Worm (Caenorhabditis elegans): Measurements from ENCODE around the gene F42A9.11.
A peak's percentile ranks its signal among the peaks of the same experiment; 100 is the strongest.

F42A9.11 gene

DNA sequence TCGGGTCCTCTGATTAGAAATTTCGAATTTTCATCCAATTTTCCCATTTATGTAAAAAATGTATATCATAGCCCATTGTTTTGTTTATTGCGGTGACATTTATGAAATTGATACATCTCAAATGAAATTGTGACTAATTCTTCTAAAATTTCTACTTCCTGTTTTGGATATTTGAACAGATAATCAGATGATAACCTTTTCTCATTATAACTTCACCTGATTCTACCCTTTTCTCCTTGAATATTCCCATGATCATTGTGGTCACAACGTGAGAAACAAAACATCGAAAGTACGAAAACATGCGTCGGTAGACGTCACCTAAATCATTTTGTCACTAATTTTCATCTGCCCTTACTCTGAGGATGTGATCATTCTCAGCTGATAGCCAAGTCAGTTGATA, 2.8 kb downstream of the F42A9.11 start:
- TF ChIP-seq fkh-8 (tag; optimal IDR thresholded peaks at IDR 0.05): peak; percentile 16
- peak; percentile 70 for TF ChIP-seq ceh-8 (GFP tag; optimal IDR thresholded peaks at IDR 0.05)
- no peak for TF ChIP-seq hlh-17 (GFP tag; optimal IDR thresholded peaks at IDR 0.05; ENCODE audit: borderline replicate concordance)
- TF ChIP-seq dsc-1 (tag; optimal IDR thresholded peaks at IDR 0.05): peak; percentile 54
- peak; percentile 13 for TF ChIP-seq nhr-11 (tag; optimal IDR thresholded peaks at IDR 0.05)
- no peak for TF ChIP-seq mab-9 (GFP tag; IDR thresholded peaks at IDR 0.05)
- TF ChIP-seq nhr-71 (tag; optimal IDR thresholded peaks at IDR 0.05): peak; percentile 43

DNA sequence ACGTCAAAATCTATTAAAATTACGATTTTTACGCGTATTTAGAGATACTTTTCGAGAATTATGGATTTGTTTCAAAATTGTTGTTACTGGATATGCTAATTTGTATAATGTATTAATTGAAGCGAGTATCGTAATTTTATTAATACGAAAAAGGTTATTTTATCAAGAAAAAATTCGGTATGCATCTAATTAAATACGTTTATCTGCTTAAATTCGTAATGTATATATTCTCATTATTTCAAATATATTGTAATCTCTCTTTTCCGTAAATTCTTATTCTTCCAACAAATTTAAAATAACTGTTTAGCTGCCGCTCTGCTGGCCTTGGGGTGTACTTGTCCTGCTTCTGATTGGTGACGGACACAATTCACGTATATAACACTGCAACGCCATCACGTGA, 3.6 kb downstream of the F42A9.11 start, which contains the start of gene dgk-4:
TSS of gene dgk-4 (plus strand) at position 301 of the 400 bp plus-strand sequence.
- TF ChIP-seq nhr-77 (tag; optimal IDR thresholded peaks at IDR 0.05) (no peak), unc-130 (tag; optimal IDR thresholded peaks at IDR 0.05) (no peak), ces-1 (GFP tag; optimal IDR thresholded peaks at IDR 0.05) (no peak), aha-1 (tag; optimal IDR thresholded peaks at IDR 0.05) (no peak), dsc-1 (tag; optimal IDR thresholded peaks at IDR 0.05) (no peak), pax-3 (tag; optimal IDR thresholded peaks at IDR 0.05) (no peak)

DNA sequence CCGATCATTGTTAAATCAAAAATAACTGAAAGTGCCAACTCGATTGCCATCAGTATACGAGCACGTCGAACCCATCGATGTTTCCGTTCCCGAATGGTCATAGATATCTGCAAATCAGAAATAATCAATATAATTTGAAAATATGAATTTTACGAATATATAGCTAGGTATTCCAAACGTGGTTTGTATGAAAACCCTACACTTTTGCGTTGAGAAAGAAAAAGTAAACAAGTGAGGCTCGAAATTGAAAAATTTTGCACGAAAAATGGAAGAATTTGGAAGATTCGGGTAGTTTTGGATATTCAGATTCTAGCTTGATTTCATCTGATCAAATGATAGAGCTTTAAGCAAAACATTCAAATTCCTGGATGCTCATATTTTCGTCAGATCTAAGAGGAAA, 11.3 kb downstream of the F42A9.11 start, which contains the start of gene F42A9.9:
TSS of gene F42A9.9 (minus strand) at position 101 of the 400 bp plus-strand sequence.
- TF ChIP-seq mdl-1 (tag; optimal IDR thresholded peaks at IDR 0.05) (no peak), ztf-11 (tag; optimal IDR thresholded peaks at IDR 0.05) (no peak), C04F5.9 (tag; optimal IDR thresholded peaks at IDR 0.05) (no peak), sup-37 (GFP tag; optimal IDR thresholded peaks at IDR 0.05) (no peak), snpc-4 (tag; optimal IDR thresholded peaks at IDR 0.05) (no peak), ces-1 (GFP tag; optimal IDR thresholded peaks at IDR 0.05) (no peak), jun-1 (tag; optimal IDR thresholded peaks at IDR 0.05) (no peak), rnt-1 (tag; optimal IDR thresholded peaks at IDR 0.05) (no peak)

DNA sequence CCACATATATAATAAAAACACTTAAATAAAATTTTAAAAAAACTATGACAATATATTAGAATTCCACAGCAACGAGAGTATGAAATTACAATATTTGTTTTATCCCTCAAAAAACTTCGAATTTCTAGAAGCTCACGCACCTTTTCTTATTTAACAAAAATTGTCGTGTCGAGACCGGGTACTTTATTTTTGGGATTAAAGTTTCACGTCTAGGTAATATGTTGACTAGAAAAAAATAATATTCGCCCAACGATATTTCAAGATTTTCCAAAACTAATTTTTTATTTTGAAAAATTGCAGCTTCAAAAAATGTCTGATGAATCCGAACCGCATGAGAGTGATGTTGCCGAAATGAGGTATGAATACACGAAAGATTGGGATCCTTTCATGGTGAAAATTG, 17.0 kb downstream of the F42A9.11 start, which contains the start of gene C49C8.3:
TSS of gene C49C8.3 (plus strand) at position 301 of the 400 bp plus-strand sequence.
- no peak for TF ChIP-seq mep-1 (tag; optimal IDR thresholded peaks at IDR 0.05)
- no peak for TF ChIP-seq ets-5 (GFP tag; IDR thresholded peaks at IDR 0.05)
- no peak for TF ChIP-seq snu-23 (GFP tag; optimal IDR thresholded peaks at IDR 0.05)
- TF ChIP-seq nhr-71 (tag; optimal IDR thresholded peaks at IDR 0.05): no peak
- TF ChIP-seq lin-15B (tag; optimal IDR thresholded peaks at IDR 0.05): no peak
- no peak for TF ChIP-seq mab-9 (GFP tag; IDR thresholded peaks at IDR 0.05)
- TF ChIP-seq hlh-17 (GFP tag; optimal IDR thresholded peaks at IDR 0.05; ENCODE audit: borderline replicate concordance): no peak
- no peak for TF ChIP-seq aly-2 (tag; optimal IDR thresholded peaks at IDR 0.05)
- TF ChIP-seq alr-1 (tag; optimal IDR thresholded peaks at IDR 0.05; ENCODE audit: borderline replicate concordance): no peak
- TF ChIP-seq nhr-77 (tag; optimal IDR thresholded peaks at IDR 0.05): no peak
- TF ChIP-seq nhr-28 (tag; optimal IDR thresholded peaks at IDR 0.05): no peak
- TF ChIP-seq F16B12.6 (tag; optimal IDR thresholded peaks at IDR 0.05): no peak
- no peak for TF ChIP-seq nhr-85 (tag)
- no peak for TF ChIP-seq lin-35 (GFP tag; optimal IDR thresholded peaks at IDR 0.05)
- no peak for TF ChIP-seq egl-13 (tag; optimal IDR thresholded peaks at IDR 0.05)
- no peak for TF ChIP-seq fkh-10 (GFP tag; optimal IDR thresholded peaks at IDR 0.05)
- no peak for TF ChIP-seq lin-13 (GFP tag; optimal IDR thresholded peaks at IDR 0.05)
- TF ChIP-seq ceh-8 (GFP tag; optimal IDR thresholded peaks at IDR 0.05): no peak

DNA sequence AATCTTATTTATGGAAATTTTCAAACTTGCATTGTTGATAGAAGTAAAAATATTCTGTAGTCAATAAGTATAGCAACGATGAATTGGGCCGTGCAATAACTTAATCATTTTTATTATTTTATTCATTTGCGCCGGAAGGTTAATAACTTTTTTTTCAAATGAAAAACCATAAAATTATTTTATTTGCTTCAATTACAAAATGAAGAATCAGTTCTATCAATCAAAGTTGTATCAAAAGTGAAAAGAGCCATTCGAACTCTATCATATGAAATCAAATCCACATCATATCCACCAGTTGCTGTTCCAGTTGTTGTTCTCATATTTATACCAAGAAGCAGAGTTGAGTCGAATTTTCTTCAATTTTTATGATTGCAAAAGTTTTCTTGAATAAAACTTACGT, 21.1 kb downstream of the F42A9.11 start, which contains the start of gene cyp-33E1:
TSS of gene cyp-33E1 (minus strand) at position 101 of the 400 bp plus-strand sequence.
- TF ChIP-seq efl-1 (optimal IDR thresholded peaks at IDR 0.05) (no peak), efl-1 (GFP tag; optimal IDR thresholded peaks at IDR 0.05 in 1 of 2) (peak in 1 of 2 experiments; percentile 48), pax-3 (tag; optimal IDR thresholded peaks at IDR 0.05) (no peak), sox-4 (tag; optimal IDR thresholded peaks at IDR 0.05) (no peak), tbx-2 (tag; optimal IDR thresholded peaks at IDR 0.05) (no peak)
